Fruit fly (Drosophila melanogaster) whole organism, embryonic: Measurements from ENCODE around the gene Spn100A.

Experiments used
- Adf1 ChIP-seq: fragments of 200-800 bp; sonication (Bioruptor generic); IDR thresholded peaks from 2 replicates; pipeline ENCODE4 v1.3.6; 2022; ENCODE audit warnings: missing biosample characterization, missing genetic modification characterization
- CG3065 ChIP-seq: fragments of 200-800 bp; sonication (Bioruptor generic); optimal IDR thresholded peaks from 2 replicates; lab custom pipeline; 2016; ENCODE audit warnings: missing biosample characterization, missing genetic modification characterization
- Max ChIP-seq: fragments of 200-800 bp; sonication (Bioruptor generic); optimal IDR thresholded peaks from 2 replicates; lab custom pipeline; 2016; ENCODE audit warnings: missing biosample characterization, mild to moderate bottlenecking, missing genetic modification characterization
- Rfx ChIP-seq: fragments of 200-800 bp; sonication (Bioruptor generic); IDR thresholded peaks from 2 replicates; pipeline ENCODE4 v1.3.6; 2022; ENCODE audit warnings: missing biosample characterization, missing genetic modification characterization
- ftz-f1 ChIP-seq: fragments of 200-800 bp; sonication (Bioruptor generic); optimal IDR thresholded peaks from 2 replicates; lab custom pipeline; 2016; ENCODE audit warnings: missing biosample characterization, missing genetic modification characterization

dm6 chr3R:30714395-30714794 lies 24.0 kb downstream of the Spn100A start:
- TF ChIP-seq CG3065 (GFP tag; lab: Kevin White, UChicago) (no peak), ftz-f1 (GFP tag; lab: Kevin White, UChicago) (no peak), Max (GFP tag; lab: Kevin White, UChicago) (no peak), Adf1 (no peak), Rfx (GFP tag; lab: Robert Waterston, UW) (no peak)
